Worm (Caenorhabditis elegans) whole organism, L3 larva: Measurements from ENCODE around the gene F48E8.3.

Source experiments
- ZK546.5 ChIP-seq: sonication (generic microtip); optimal IDR thresholded peaks from 2 replicates; lab custom pipeline; 2017; ENCODE audit warnings: missing biosample characterization, missing genetic modification characterization
- ceh-28 ChIP-seq: fragments of 150-350 bp; optimal IDR thresholded peaks from 2 replicates; lab custom pipeline; 2014; ENCODE audit warnings: missing biosample characterization, missing genetic modification reagents, missing genetic modification characterization
- ceh-9 ChIP-seq: sonication (generic microtip); optimal IDR thresholded peaks from 2 replicates; lab custom pipeline; 2018; ENCODE audit warnings: missing biosample characterization, missing genetic modification characterization
- egl-27 ChIP-seq: sonication (generic microtip); optimal IDR thresholded peaks from 4 replicates; lab custom pipeline; 2017; ENCODE audit warnings: missing biosample characterization, missing genetic modification reagents, missing genetic modification characterization
- elt-3 ChIP-seq, 3 experiments: fragments of 150-350 bp in 1 of 3; sonication (generic microtip) in 2 of 3; optimal IDR thresholded peaks; 2 replicates in 2 of 3; 4 replicates in 1 of 3; lab custom pipeline; 2014 to 2017; ENCODE audit warnings: missing biosample characterization in 3 of 3, missing genetic modification characterization in 3 of 3
- eor-1 ChIP-seq, 2 experiments: fragments of 150-350 bp; optimal IDR thresholded peaks; 2 replicates each; lab custom pipeline; 2014 to 2018; ENCODE audit warnings: missing biosample characterization in 2 of 2, missing genetic modification characterization in 2 of 2
- fos-1 ChIP-seq: fragments of 150-350 bp; optimal IDR thresholded peaks from 2 replicates; lab custom pipeline; 2014; ENCODE audit warnings: missing biosample characterization, missing genetic modification characterization
- lin-15B ChIP-seq: fragments of 150-350 bp; optimal IDR thresholded peaks from 2 replicates; lab custom pipeline; 2014; ENCODE audit warnings: missing biosample characterization, missing genetic modification characterization
- mdl-1 ChIP-seq: fragments of 150-350 bp; optimal IDR thresholded peaks from 2 replicates; lab custom pipeline; 2014; ENCODE audit warnings: missing biosample characterization, missing genetic modification characterization
- nhr-67 ChIP-seq: fragments of 150-350 bp; optimal IDR thresholded peaks from 2 replicates; lab custom pipeline; 2014; ENCODE audit warnings: missing biosample characterization, missing genetic modification characterization
- pqm-1 ChIP-seq: fragments of 150-350 bp; optimal IDR thresholded peaks from 2 replicates; lab custom pipeline; 2017; ENCODE audit warnings: missing biosample characterization, missing genetic modification characterization, inconsistent platforms

The F48E8.3 gene

ce11 chrIII:5506936-5507335 lies 45.8 kb downstream of the F48E8.3 start:
- TF ChIP-seq pqm-1 (tag; lab: Kevin White, UChicago) (no peak), ceh-9 (tag; lab: Kevin White, UChicago) (no peak), mdl-1 (tag; lab: Kevin White, UChicago) (no peak), ceh-28 (tag; lab: Kevin White, UChicago) (no peak), egl-27 (tag; lab: Kevin White, UChicago) (no peak), ZK546.5 (tag; lab: Kevin White, UChicago) (no peak), fos-1 (tag; lab: Kevin White, UChicago) (no peak), elt-3 (tag; optimal IDR thresholded peaks at IDR 0.05; lab: Kevin White, UChicago) (no peak)

DNA sequence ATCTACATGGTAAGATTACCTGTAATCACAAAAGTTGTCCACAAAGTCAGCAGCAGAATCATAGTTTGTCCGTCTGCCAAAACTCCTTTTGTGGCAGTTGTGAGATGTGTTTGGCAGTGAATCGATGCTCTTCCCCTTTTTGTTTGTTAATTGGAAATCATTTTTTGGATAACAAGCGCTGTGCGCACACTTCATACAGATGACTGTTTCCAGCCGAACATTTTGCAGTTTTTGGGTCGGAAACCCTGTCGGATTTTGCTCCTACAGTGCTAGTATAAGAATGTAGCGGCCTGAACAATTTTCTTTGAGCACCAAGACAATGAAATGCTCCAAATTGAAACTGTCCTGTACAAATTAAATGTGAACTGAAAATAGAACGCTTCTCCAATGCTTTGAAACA lies 47.5 kb downstream of the F48E8.3 start, which contains the start of gene D1044.7:
TSS of gene D1044.7 (minus strand) at position 101 of the 400 bp plus-strand sequence.
- TF ChIP-seq eor-1 (tag; optimal IDR thresholded peaks at IDR 0.05; lab: Kevin White, UChicago) (no peak), nhr-67 (tag; lab: Kevin White, UChicago) (no peak)

DNA sequence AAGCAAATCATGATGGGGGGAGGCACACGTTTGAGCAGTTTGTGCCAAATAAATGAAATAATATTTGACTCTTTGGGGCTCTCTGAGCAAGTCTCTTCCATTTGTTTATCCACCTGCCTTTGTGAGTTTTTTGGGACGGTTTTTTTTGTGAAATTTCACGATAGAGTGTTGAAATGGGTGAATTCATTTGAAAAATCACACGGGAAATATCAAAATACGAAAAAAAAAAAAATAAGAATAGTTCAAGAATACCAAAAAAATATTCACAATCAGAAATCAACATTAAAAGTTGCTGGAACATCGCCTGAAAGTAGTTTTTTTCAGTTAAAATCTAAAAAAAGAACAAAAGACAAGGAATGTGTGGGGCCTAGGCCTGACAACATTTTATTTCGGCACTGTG lies 51.3 kb downstream of the F48E8.3 start, which contains the start of gene pqn-25:
TSS of gene pqn-25 (minus strand) at position 101 of the 400 bp plus-strand sequence.
- TF ChIP-seq eor-1 (tag; optimal IDR thresholded peaks at IDR 0.05; lab: Kevin White, UChicago) (no peak), lin-15B (tag; lab: Kevin White, UChicago) (no peak)
